Worm (Caenorhabditis elegans) whole organism, L4 larva: ENCODE measurements around the gene F35C11.4.

Source experiments
- D1046.2 ChIP-seq: fragments of 200-800 bp; sonication (Bioruptor generic); IDR thresholded peaks from 2 replicates; pipeline ENCODE4 v1.3.6; 2022; ENCODE audit warnings: missing genetic modification characterization, missing compliant biosample characterization
- F37D6.2 ChIP-seq: sonication (generic microtip); optimal IDR thresholded peaks from 2 replicates; lab custom pipeline; 2016; ENCODE audit warnings: mild to moderate bottlenecking, missing genetic modification characterization, missing compliant biosample characterization
- F49E8.2 ChIP-seq: sonication (generic microtip); optimal IDR thresholded peaks from 2 replicates; lab custom pipeline; 2016; ENCODE audit warnings: missing compliant biosample characterization, mild to moderate bottlenecking, missing genetic modification characterization, borderline replicate concordance
- R02D3.7 ChIP-seq: fragments of 150-350 bp; sonication (generic microtip); optimal IDR thresholded peaks from 3 replicates; lab custom pipeline; 2014; ENCODE audit warnings: missing biosample characterization, missing genetic modification characterization
- ZK337.2 ChIP-seq: fragments of 200-800 bp; sonication (Bioruptor generic); IDR thresholded peaks from 2 replicates; pipeline ENCODE4 v1.3.6; 2022; ENCODE audit warnings: missing genetic modification reagents, missing genetic modification characterization, missing compliant biosample characterization
- aha-1 ChIP-seq: fragments of 150-350 bp; peaks from one replicate; lab custom pipeline; 2014; ENCODE audit warnings: missing biosample characterization, missing genetic modification characterization
- ceh-32 ChIP-seq: sonication (generic microtip); optimal IDR thresholded peaks from 2 replicates; lab custom pipeline; 2016; ENCODE audit warnings: mild to moderate bottlenecking, missing genetic modification characterization, missing compliant biosample characterization; ENCODE audit not compliant: poor library complexity
- ceh-44 ChIP-seq: fragments of 200-800 bp; sonication (Bioruptor generic); IDR thresholded peaks from 2 replicates; pipeline ENCODE4 v1.3.6; 2022; ENCODE audit warnings: missing genetic modification reagents, missing genetic modification characterization, missing compliant biosample characterization
- ceh-82 ChIP-seq: sonication (generic microtip); optimal IDR thresholded peaks from 2 replicates; lab custom pipeline; 2017; ENCODE audit warnings: missing biosample characterization, missing genetic modification characterization
- daf-8 ChIP-seq: fragments of 200-800 bp; sonication (Bioruptor generic); IDR thresholded peaks from 2 replicates; pipeline ENCODE4 v1.3.6; 2022; ENCODE audit warnings: missing genetic modification characterization, missing compliant biosample characterization
- dmd-6 ChIP-seq: fragments of 200-800 bp; sonication (Bioruptor generic); IDR thresholded peaks from 2 replicates; pipeline ENCODE4 v1.3.6; 2022; ENCODE audit warnings: missing genetic modification reagents, missing genetic modification characterization, missing compliant biosample characterization
- dmd-8 ChIP-seq: fragments of 200-800 bp; sonication (Bioruptor generic); IDR thresholded peaks from 2 replicates; pipeline ENCODE4 v1.3.6; 2022; ENCODE audit warnings: missing genetic modification characterization, missing compliant biosample characterization
- dpl-1 ChIP-seq: fragments of 150-350 bp; optimal IDR thresholded peaks from 2 replicates; lab custom pipeline; 2014; ENCODE audit warnings: missing biosample characterization, missing genetic modification reagents, missing genetic modification characterization
- duxl-1 ChIP-seq: sonication (generic microtip); optimal IDR thresholded peaks from 2 replicates; lab custom pipeline; 2016; ENCODE audit warnings: mild to moderate bottlenecking, missing genetic modification characterization, moderate library complexity, missing compliant biosample characterization; ENCODE audit not compliant: poor library complexity
- gei-8 ChIP-seq: fragments of 200-800 bp; sonication (Bioruptor generic); optimal IDR thresholded peaks from 2 replicates; lab custom pipeline; 2018; ENCODE audit warnings: mild to moderate bottlenecking, missing genetic modification characterization, missing compliant biosample characterization
- hlh-11 ChIP-seq: fragments of 200-800 bp; sonication (Bioruptor generic); optimal IDR thresholded peaks from 2 replicates; lab custom pipeline; 2018; ENCODE audit warnings: mild to moderate bottlenecking, missing genetic modification characterization, missing compliant biosample characterization
- hlh-30 ChIP-seq: sonication (generic microtip); optimal IDR thresholded peaks from 2 replicates; lab custom pipeline; 2017; ENCODE audit warnings: antibody characterized with exemption, mild to moderate bottlenecking, missing genetic modification characterization, missing compliant biosample characterization; ENCODE audit not compliant: insufficient read depth
- lim-7 ChIP-seq: fragments of 200-800 bp; sonication (Bioruptor generic); IDR thresholded peaks from 2 replicates; pipeline ENCODE4 v1.3.6; 2022; ENCODE audit warnings: missing genetic modification characterization, missing compliant biosample characterization
- lin-15B ChIP-seq: fragments of 150-350 bp; sonication (generic microtip); optimal IDR thresholded peaks from 3 replicates; lab custom pipeline; 2014; ENCODE audit warnings: missing biosample characterization, missing genetic modification characterization
- lin-39 ChIP-seq: fragments of 150-350 bp; optimal IDR thresholded peaks from 2 replicates; lab custom pipeline; 2014; ENCODE audit warnings: missing biosample characterization, missing genetic modification reagents, missing genetic modification characterization
- lir-3 ChIP-seq: sonication (generic microtip); optimal IDR thresholded peaks from 2 replicates; lab custom pipeline; 2016; ENCODE audit warnings: mild to moderate bottlenecking, missing genetic modification characterization, missing compliant biosample characterization
- madf-9 ChIP-seq: fragments of 200-800 bp; sonication (Bioruptor generic); conservative IDR thresholded peaks from 2 replicates; pipeline ENCODE4 v1.3.6; 2022; ENCODE audit warnings: missing genetic modification reagents, missing genetic modification characterization, missing compliant biosample characterization
- mdl-1 ChIP-seq, 2 experiments: fragments of 150-350 bp in 1 of 2; sonication (generic microtip) in 1 of 2; optimal IDR thresholded peaks; 2 replicates each; lab custom pipeline; 2014 to 2017; ENCODE audit warnings: missing biosample characterization in 2 of 2, missing genetic modification characterization in 2 of 2
- mdt-29 ChIP-seq: fragments of 200-800 bp; sonication (Bioruptor generic); IDR thresholded peaks from 2 replicates; pipeline ENCODE4 v1.3.6; 2022; ENCODE audit warnings: missing genetic modification reagents, missing genetic modification characterization, missing compliant biosample characterization
- mep-1 ChIP-seq: fragments of 150-350 bp; sonication (generic microtip); optimal IDR thresholded peaks from 3 replicates; lab custom pipeline; 2014; ENCODE audit warnings: missing biosample characterization, missing genetic modification characterization
- mxl-3 ChIP-seq: fragments of 200-800 bp; sonication (Bioruptor generic); optimal IDR thresholded peaks from 2 replicates; lab custom pipeline; 2018; ENCODE audit warnings: mild to moderate bottlenecking, missing genetic modification characterization, missing compliant biosample characterization
- nhr-11 ChIP-seq: fragments of 150-350 bp; optimal IDR thresholded peaks from 2 replicates; lab custom pipeline; 2014; ENCODE audit warnings: missing biosample characterization, missing genetic modification characterization
- nhr-111 ChIP-seq: fragments of 200-800 bp; sonication (Bioruptor generic); optimal IDR thresholded peaks from 2 replicates; lab custom pipeline; 2018; ENCODE audit warnings: mild to moderate bottlenecking, missing genetic modification characterization, missing compliant biosample characterization
- nhr-237 ChIP-seq: sonication (generic microtip); optimal IDR thresholded peaks from 2 replicates; lab custom pipeline; 2017; ENCODE audit warnings: missing biosample characterization, missing genetic modification characterization
- nhr-25 ChIP-seq: sonication (generic microtip); optimal IDR thresholded peaks from 2 replicates; lab custom pipeline; 2017; ENCODE audit warnings: missing genetic modification characterization, mild to moderate bottlenecking, missing compliant biosample characterization, antibody characterized with exemption, moderate library complexity, borderline replicate concordance; ENCODE audit not compliant: insufficient read depth
- nhr-28 ChIP-seq: fragments of 150-350 bp; optimal IDR thresholded peaks from 2 replicates; lab custom pipeline; 2014; ENCODE audit warnings: missing biosample characterization, missing genetic modification characterization
- nhr-41 ChIP-seq: fragments of 200-800 bp; sonication (Bioruptor generic); IDR thresholded peaks from 2 replicates; pipeline ENCODE4 v1.3.6; 2022; ENCODE audit warnings: missing genetic modification reagents, missing genetic modification characterization, missing compliant biosample characterization
- nhr-42 ChIP-seq: fragments of 200-800 bp; sonication (Bioruptor generic); IDR thresholded peaks from 2 replicates; pipeline ENCODE4 v1.3.6; 2022; ENCODE audit warnings: missing genetic modification characterization, missing compliant biosample characterization
- rbr-2 ChIP-seq: sonication (generic microtip); optimal IDR thresholded peaks from 2 replicates; lab custom pipeline; 2016; ENCODE audit warnings: missing genotype, missing genetic modification characterization, missing compliant biosample characterization
- saeg-2 ChIP-seq: fragments of 200-800 bp; sonication (Bioruptor generic); IDR thresholded peaks from 2 replicates; pipeline ENCODE4 v1.3.6; 2022; ENCODE audit warnings: missing genetic modification reagents, missing genetic modification characterization, missing compliant biosample characterization
- sdz-12 ChIP-seq: fragments of 200-800 bp; sonication (Bioruptor generic); optimal IDR thresholded peaks from 2 replicates; lab custom pipeline; 2018; ENCODE audit warnings: mild to moderate bottlenecking, missing genetic modification characterization, missing compliant biosample characterization
- set-16 ChIP-seq: fragments of 200-800 bp; sonication (Bioruptor generic); IDR thresholded peaks from 2 replicates; pipeline ENCODE4 v1.3.6; 2022; ENCODE audit warnings: missing genetic modification reagents, missing genetic modification characterization, missing compliant biosample characterization
- spr-1 ChIP-seq: sonication (generic microtip); optimal IDR thresholded peaks from 2 replicates; lab custom pipeline; 2016; ENCODE audit warnings: mild to moderate bottlenecking, missing genetic modification characterization, missing compliant biosample characterization
- spr-3 ChIP-seq: fragments of 200-800 bp; sonication (Bioruptor generic); optimal IDR thresholded peaks from 2 replicates; lab custom pipeline; 2018; ENCODE audit warnings: mild to moderate bottlenecking, missing genetic modification characterization, missing compliant biosample characterization
- tag-97 ChIP-seq: fragments of 200-800 bp; sonication (Bioruptor generic); IDR thresholded peaks from 2 replicates; pipeline ENCODE4 v1.3.6; 2022; ENCODE audit warnings: missing genetic modification characterization, missing compliant biosample characterization
- tra-1 ChIP-seq: fragments of 200-800 bp; sonication (Bioruptor generic); IDR thresholded peaks from 2 replicates; pipeline ENCODE4 v1.3.6; 2022; ENCODE audit warnings: missing genetic modification reagents, missing genetic modification characterization, missing compliant biosample characterization
- unc-130 ChIP-seq: sonication (generic microtip); optimal IDR thresholded peaks from 2 replicates; lab custom pipeline; 2016; ENCODE audit warnings: missing genetic modification reagents, missing genetic modification characterization, missing compliant biosample characterization
- unc-62 ChIP-seq, 3 experiments: fragments of 150-350 bp in 1 of 3; sonication (generic microtip); optimal IDR thresholded peaks in 2 of 3; peaks in 1 of 3; 1 replicate in 1 of 3; 2 replicates in 2 of 3; lab custom pipeline; 2014 to 2017; ENCODE audit warnings: missing biosample characterization in 3 of 3, missing genetic modification characterization in 3 of 3, missing genetic modification reagents in 3 of 3, missing genotype in 1 of 3
- zip-11 ChIP-seq: fragments of 200-800 bp; sonication (Bioruptor generic); IDR thresholded peaks from 2 replicates; pipeline ENCODE4 v1.3.6; 2022; ENCODE audit warnings: missing genetic modification characterization, missing compliant biosample characterization

Gene F35C11.4

DNA sequence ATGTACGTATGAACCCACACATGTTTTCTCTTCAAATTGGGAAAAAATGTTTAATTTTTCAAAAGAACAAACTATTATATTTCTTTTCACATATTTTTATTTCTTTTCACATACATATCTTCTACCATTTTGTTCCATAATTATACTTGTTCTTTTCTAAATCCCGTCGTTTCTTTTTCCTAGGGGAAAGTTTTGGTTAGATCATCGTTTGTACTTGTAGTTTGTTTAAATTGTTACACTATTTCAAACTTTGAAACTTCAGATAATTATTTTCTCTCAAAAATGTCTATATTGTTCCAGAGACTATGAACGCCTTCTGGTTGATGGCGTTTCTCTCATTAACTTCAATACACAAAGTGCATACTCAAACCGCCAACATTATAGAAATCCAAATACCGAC, 7.2 kb downstream of the F35C11.4 start, which contains the start of gene F35C11.7:
F35C11.7 (plus strand) TSS at position 301 of the 400 bp plus-strand sequence.
- TF ChIP-seq rbr-2 (tag; lab: Kevin White, UChicago) (no peak), gei-8 (no peak), madf-9 (GFP tag; lab: Robert Waterston, UW) (no peak), mdl-1 (tag; optimal IDR thresholded peaks at IDR 0.05; lab: Kevin White, UChicago) (no peak), ceh-44 (GFP tag; lab: Robert Waterston, UW) (no peak), spr-3 (GFP tag; lab: Kevin White, UChicago) (no peak), nhr-42 (GFP tag; lab: Robert Waterston, UW) (no peak), dmd-8 (no peak), F37D6.2 (no peak), zip-11 (GFP tag; lab: Robert Waterston, UW) (no peak), daf-8 (GFP tag; lab: Robert Waterston, UW) (no peak), mdt-29 (GFP tag; lab: Robert Waterston, UW) (no peak), lin-39 (no peak), F49E8.2 (tag; lab: Kevin White, UChicago) (no peak)

DNA sequence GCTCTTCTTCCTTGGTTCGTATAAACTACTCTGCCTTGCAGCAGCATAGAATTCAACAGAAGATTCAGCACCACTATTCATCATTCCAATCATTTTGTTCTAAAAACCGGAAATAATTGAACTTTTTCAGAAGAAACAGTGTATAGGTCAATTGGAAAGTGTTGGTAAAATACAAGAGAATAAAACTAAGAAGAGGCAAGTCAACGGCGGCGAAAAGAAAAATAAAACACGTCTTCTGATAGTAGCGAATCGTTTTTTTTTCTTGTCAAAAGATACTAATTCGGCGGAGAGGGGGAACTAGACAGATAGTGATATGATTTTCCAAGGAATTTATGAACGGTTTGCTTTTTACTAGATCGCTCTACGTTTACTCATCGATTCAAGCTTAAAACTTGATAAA, 10.2 kb downstream of the F35C11.4 start, which contains the start of gene F35C11.6:
F35C11.6 (minus strand) TSS at position 101 of the 400 bp plus-strand sequence.
- TF ChIP-seq R02D3.7 (tag; lab: Kevin White, UChicago) = no peak
- no peak for TF ChIP-seq unc-130 (GFP tag; lab: Kevin White, UChicago)
- no peak for TF ChIP-seq nhr-41
- TF ChIP-seq saeg-2 (GFP tag; lab: Robert Waterston, UW) = no peak
- TF ChIP-seq spr-1 = no peak
- TF ChIP-seq ceh-32 (tag; lab: Kevin White, UChicago) = no peak
- TF ChIP-seq dmd-6 (GFP tag; lab: Robert Waterston, UW) = no peak
- TF ChIP-seq lim-7 (GFP tag; lab: Robert Waterston, UW) = no peak
- no peak for TF ChIP-seq lin-39
- TF ChIP-seq nhr-111 = no peak
- no peak for TF ChIP-seq lin-15B (tag; lab: Kevin White, UChicago)
- no peak for TF ChIP-seq lir-3 (tag; lab: Kevin White, UChicago)
- TF ChIP-seq sdz-12 (GFP tag; lab: Kevin White, UChicago) = no peak
- TF ChIP-seq D1046.2 (GFP tag; lab: Robert Waterston, UW) = no peak
- TF ChIP-seq aha-1 (tag; lab: Kevin White, UChicago) = no peak

DNA sequence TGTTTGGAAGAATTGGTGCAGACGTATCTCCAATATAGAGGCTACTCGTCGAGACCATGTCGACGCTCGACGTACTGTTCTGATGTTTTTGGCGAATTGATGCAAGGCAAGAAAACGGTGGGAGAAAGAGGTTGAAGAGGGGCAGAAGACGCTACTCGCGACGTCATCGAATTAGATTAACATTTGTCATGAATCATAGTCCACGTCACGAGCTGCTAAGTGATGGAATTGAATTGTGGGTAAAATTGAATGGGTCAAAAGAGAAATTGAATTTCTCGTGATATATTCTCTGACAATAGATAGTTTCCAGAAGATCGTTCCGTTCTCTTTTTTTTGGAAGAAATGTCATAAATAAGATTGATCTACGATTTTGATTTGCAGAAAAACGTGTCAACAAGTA, 10.9 kb downstream of the F35C11.4 start:
- TF ChIP-seq nhr-237 (tag; lab: Kevin White, UChicago) (no peak), lin-15B (tag; lab: Kevin White, UChicago) (no peak), duxl-1 (tag; lab: Kevin White, UChicago) (no peak), mxl-3 (GFP tag; lab: Kevin White, UChicago) (peak; percentile 27), tag-97 (no peak), nhr-11 (tag; lab: Kevin White, UChicago) (no peak), set-16 (GFP tag; lab: Robert Waterston, UW) (no peak), mep-1 (tag; lab: Kevin White, UChicago) (no peak), mdl-1 (tag; optimal IDR thresholded peaks at IDR 0.05; lab: Kevin White, UChicago) (no peak), lim-7 (GFP tag; lab: Robert Waterston, UW) (no peak), dpl-1 (GFP tag; lab: Kevin White, UChicago) (no peak), nhr-28 (tag; lab: Kevin White, UChicago) (peak; percentile 12), nhr-25 (peak; percentile 2), hlh-11 (tag; lab: Kevin White, UChicago) (peak; percentile 50), ceh-82 (no peak), dmd-6 (GFP tag; lab: Robert Waterston, UW) (peak; percentile 48), nhr-41 (no peak), ceh-44 (GFP tag; lab: Robert Waterston, UW) (no peak), unc-62 (GFP tag; optimal IDR thresholded peaks at IDR 0.05 in 1 of 2; lab: Kevin White, UChicago) (peak in 1 of 2 experiments; percentile 7), unc-62 (tag; optimal IDR thresholded peaks at IDR 0.05; lab: Kevin White, UChicago) (no peak), hlh-30 (tag; lab: Kevin White, UChicago) (peak; percentile 70), tra-1 (0 out of 2 replicates have a peak, but pooled peaks have one; percentile 15), lir-3 (tag; lab: Kevin White, UChicago) (no peak), ZK337.2 (GFP tag; lab: Robert Waterston, UW) (no peak)
